Fruit fly (Drosophila melanogaster) whole organism, embryonic: Measurements from ENCODE around the gene bark.

Source experiments
- pb ChIP-seq: fragments of 200-800 bp; sonication (Bioruptor generic); optimal IDR thresholded peaks from 3 replicates; lab custom pipeline; 2016; ENCODE audit warnings: missing biosample characterization, missing genetic modification characterization
- tna ChIP-seq: fragments of 200-800 bp; sonication (Bioruptor generic); IDR thresholded peaks from 2 replicates; pipeline ENCODE4 v1.3.6; 2022; ENCODE audit warnings: missing biosample characterization, missing genetic modification characterization; ENCODE audit not compliant: partially characterized antibody

DNA sequence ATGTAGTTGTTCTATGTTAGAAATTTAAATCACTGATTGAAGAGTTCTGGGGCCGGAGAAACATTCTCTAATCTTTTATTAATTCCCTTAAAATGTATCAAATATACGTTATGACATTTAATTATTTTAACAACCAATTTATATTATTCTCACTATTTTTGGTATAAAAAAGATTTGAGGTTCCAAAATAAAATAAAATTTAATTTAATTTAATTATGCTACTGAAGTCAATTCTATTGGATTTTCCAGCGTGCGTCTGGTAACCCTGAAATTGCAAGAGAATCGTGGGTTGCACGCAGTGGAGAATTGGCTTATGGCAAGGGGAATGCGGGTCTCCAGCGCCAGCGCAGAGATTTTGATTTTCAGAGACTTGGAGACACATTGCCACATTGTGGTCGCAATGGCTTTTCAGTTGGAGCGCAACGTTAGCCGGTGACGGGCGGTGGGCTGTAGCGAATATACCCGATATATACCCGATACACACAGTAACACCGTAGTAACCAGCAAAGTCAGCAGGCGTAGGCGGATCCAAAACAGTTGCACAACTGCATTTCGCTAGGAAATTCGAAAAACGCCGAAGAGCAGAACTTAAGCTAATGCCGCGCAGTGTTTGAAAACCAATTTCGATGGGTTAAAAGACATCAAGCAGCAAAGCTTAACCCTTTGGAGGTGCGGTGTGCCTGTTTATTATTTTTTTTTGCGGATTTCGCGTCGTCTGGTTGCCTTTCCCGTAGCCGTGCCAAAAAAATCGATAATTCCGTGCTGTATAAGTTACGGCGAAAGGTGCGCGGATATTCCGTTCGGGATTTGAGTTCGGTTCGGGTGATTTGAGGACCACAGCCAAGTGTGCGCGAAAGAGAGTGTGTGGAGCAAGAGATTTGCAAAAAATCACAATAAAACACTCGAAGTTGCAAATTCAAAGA, 18.6 kb downstream of the bark start:
- TF ChIP-seq pb (GFP tag; lab: Kevin White, UChicago): no peak
- TF ChIP-seq tna (GFP tag; lab: Robert Waterston, UW): no peak
